Fruit fly (Drosophila melanogaster) whole organism, pupa: ENCODE measurements around the gene gammaTub23C.
A peak's percentile ranks its signal among the peaks of the same experiment; 100 is the strongest.

Source experiments
- CG10348 ChIP-seq: fragments of 200-800 bp; sonication (Bioruptor generic); IDR thresholded peaks from 2 replicates; pipeline ENCODE4 v1.3.6; 2022; ENCODE audit warnings: missing biosample characterization, missing genetic modification characterization
- CG12605 ChIP-seq: fragments of 200-800 bp; sonication (Bioruptor generic); IDR thresholded peaks from 2 replicates; pipeline ENCODE4 v1.3.6; 2022; ENCODE audit warnings: missing biosample characterization, missing genetic modification characterization
- CG13204 ChIP-seq: fragments of 200-800 bp; sonication (Bioruptor generic); optimal IDR thresholded peaks from 2 replicates; lab custom pipeline; 2018; ENCODE audit warnings: missing biosample characterization, mild to moderate bottlenecking, missing genetic modification characterization, moderate library complexity
- CG14655 ChIP-seq: fragments of 200-800 bp; sonication (Bioruptor generic); optimal IDR thresholded peaks from 3 replicates; lab custom pipeline; 2017; ENCODE audit warnings: mild to moderate bottlenecking, missing biosample characterization, missing genetic modification reagents, missing genetic modification characterization
- CG15710 ChIP-seq: fragments of 200-800 bp; sonication (Bioruptor generic); optimal IDR thresholded peaks from 2 replicates; lab custom pipeline; 2018; ENCODE audit warnings: missing biosample characterization, mild to moderate bottlenecking, missing genetic modification characterization, moderate library complexity
- CG17806 ChIP-seq: fragments of 200-800 bp; sonication (Bioruptor generic); optimal IDR thresholded peaks from 2 replicates; lab custom pipeline; 2018; ENCODE audit warnings: missing biosample characterization, mild to moderate bottlenecking, missing genetic modification characterization, moderate library complexity
- CG32121 ChIP-seq: fragments of 200-800 bp; sonication (Bioruptor generic); IDR thresholded peaks from 2 replicates; pipeline ENCODE4 v1.3.6; 2022; ENCODE audit warnings: missing biosample characterization, missing genetic modification characterization
- CG34367 ChIP-seq: fragments of 200-800 bp; sonication (Bioruptor generic); optimal IDR thresholded peaks from 2 replicates; lab custom pipeline; 2018; ENCODE audit warnings: missing biosample characterization, mild to moderate bottlenecking, missing genetic modification characterization
- CG4496 ChIP-seq: fragments of 200-800 bp; sonication (Bioruptor generic); IDR thresholded peaks from 3 replicates; pipeline ENCODE4 v1.3.6; 2022; ENCODE audit warnings: missing biosample characterization, missing genetic modification characterization
- CG8159 ChIP-seq: fragments of 200-800 bp; sonication (Bioruptor generic); optimal IDR thresholded peaks from 3 replicates; lab custom pipeline; 2018; ENCODE audit warnings: missing biosample characterization, mild to moderate bottlenecking, missing genetic modification characterization, moderate library complexity
- CG8301 ChIP-seq: fragments of 200-800 bp; sonication (Bioruptor generic); optimal IDR thresholded peaks from 2 replicates; lab custom pipeline; 2018; ENCODE audit warnings: missing biosample characterization, mild to moderate bottlenecking, missing genetic modification characterization
- CG9948 ChIP-seq: fragments of 200-800 bp; sonication (Bioruptor generic); optimal IDR thresholded peaks from 2 replicates; lab custom pipeline; 2018; ENCODE audit warnings: missing biosample characterization, mild to moderate bottlenecking, missing genetic modification characterization, moderate library complexity
- D1 ChIP-seq: fragments of 200-800 bp; sonication (Bioruptor generic); optimal IDR thresholded peaks from 2 replicates; lab custom pipeline; 2018; ENCODE audit warnings: missing biosample characterization, mild to moderate bottlenecking, missing genetic modification characterization, moderate library complexity
- EcR ChIP-seq: fragments of 200-800 bp; sonication (Bioruptor generic); optimal IDR thresholded peaks from 3 replicates; lab custom pipeline; 2019; ENCODE audit warnings: missing biosample characterization, missing genetic modification characterization, mild to moderate bottlenecking, moderate library complexity, missing genetic modification reagents
- Ets98B ChIP-seq: fragments of 200-800 bp; sonication (Bioruptor generic); IDR thresholded peaks from 2 replicates; pipeline ENCODE4 v1.3.6; 2022; ENCODE audit warnings: missing biosample characterization, missing genetic modification characterization
- Pif1A ChIP-seq: fragments of 200-800 bp; sonication (Bioruptor generic); optimal IDR thresholded peaks from 3 replicates; lab custom pipeline; 2016; ENCODE audit warnings: missing biosample characterization, missing genetic modification characterization
- Pif1B ChIP-seq: fragments of 200-800 bp; sonication (Bioruptor generic); optimal IDR thresholded peaks from 3 replicates; lab custom pipeline; 2016; ENCODE audit warnings: missing biosample characterization, missing genetic modification characterization
- Snoo ChIP-seq: fragments of 200-800 bp; sonication (Bioruptor generic); optimal IDR thresholded peaks from 3 replicates; lab custom pipeline; 2017; ENCODE audit warnings: missing biosample characterization, mild to moderate bottlenecking, missing genetic modification characterization, inconsistent platforms
- fd96Ca ChIP-seq: fragments of 200-800 bp; sonication (Bioruptor generic); IDR thresholded peaks from 3 replicates; pipeline ENCODE4 v1.3.6; 2022; ENCODE audit warnings: missing biosample characterization, missing genetic modification characterization
- gl ChIP-seq: fragments of 200-800 bp; sonication (Bioruptor generic); optimal IDR thresholded peaks from 2 replicates; lab custom pipeline; 2018; ENCODE audit warnings: missing biosample characterization, mild to moderate bottlenecking, missing genetic modification characterization
- rn ChIP-seq: fragments of 200-800 bp; sonication (Bioruptor generic); IDR thresholded peaks from 2 replicates; pipeline ENCODE4 v1.3.6; 2022; ENCODE audit warnings: missing biosample characterization, missing genetic modification characterization

gammaTub23C gene

DNA sequence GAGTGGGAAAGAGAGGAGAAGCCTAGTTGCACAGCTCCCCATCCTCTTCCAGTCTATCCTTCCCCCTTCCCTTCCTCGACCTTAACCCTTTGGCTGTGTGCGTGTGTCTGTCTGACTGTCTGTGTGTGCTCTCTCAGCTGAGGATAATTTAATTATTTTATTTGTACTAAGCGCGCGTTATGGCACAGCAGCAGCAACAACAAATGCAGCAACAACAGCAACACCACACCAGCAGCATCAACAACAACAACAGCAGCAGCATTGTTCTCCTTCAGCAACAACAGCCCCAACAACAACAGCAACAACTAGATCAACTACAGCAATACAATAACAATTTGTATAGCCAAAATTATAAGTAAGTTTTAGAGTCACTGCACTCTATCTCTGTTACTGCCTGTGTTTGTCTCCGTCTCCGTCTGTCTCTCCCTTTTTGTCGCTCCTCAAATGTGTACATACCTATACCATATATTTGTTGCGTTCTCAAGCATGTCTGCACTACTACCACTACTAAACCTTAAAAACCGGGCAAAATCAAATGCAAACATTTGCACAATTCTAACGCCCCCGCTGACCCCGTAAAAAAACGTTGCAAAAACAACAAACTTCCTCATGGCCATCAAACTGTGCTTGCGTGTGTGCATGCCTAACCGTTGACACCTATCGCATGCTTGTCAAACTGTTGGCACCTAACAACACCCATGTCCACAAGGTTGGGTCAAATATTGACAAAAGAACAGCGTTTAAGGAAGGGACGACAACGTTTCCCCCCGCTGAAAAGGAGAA is 27.1 kb upstream of the gammaTub23C start:
- no peak for TF ChIP-seq CG15710 (tag; lab: Kevin White, UChicago)
- TF ChIP-seq CG4496 (GFP tag; lab: Robert Waterston, UW): no peak
- TF ChIP-seq CG34367 (tag; lab: Kevin White, UChicago): no peak
- TF ChIP-seq CG13204: no peak
- TF ChIP-seq CG17806: no peak
- no peak for TF ChIP-seq CG10348 (GFP tag; lab: Robert Waterston, UW)

DNA sequence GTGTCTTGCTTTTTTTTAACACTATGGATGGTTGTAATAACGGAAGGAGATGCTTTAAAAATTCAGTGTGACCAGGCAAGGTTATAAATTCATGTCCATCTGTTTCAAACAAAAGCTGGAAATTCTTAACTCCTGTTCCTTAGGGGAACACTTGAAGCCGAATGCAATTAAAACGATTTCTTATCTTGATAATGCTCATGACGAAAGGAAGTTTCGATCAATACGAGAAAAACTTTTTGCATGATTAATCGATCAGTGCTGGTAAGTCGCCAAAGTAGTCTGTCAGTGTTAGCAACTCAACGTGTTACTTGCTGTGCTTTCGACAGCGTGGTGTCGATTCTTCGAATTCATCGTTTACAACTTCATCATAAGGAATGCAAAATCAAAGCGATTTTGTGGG is 18.2 kb upstream of the gammaTub23C start, which contains the start of gene Rbp9:
Rbp9 (plus strand) TSS at position 291 of the 400 bp plus-strand sequence.
- no peak for TF ChIP-seq Snoo
- TF ChIP-seq CG10348 (GFP tag; lab: Robert Waterston, UW): no peak
- no peak for TF ChIP-seq CG8159 (tag; lab: Kevin White, UChicago)
- no peak for TF ChIP-seq CG17806
- TF ChIP-seq fd96Ca: no peak
- TF ChIP-seq CG9948 (tag; lab: Kevin White, UChicago): no peak
- TF ChIP-seq D1 (tag; lab: Kevin White, UChicago): no peak
- TF ChIP-seq CG15710 (tag; lab: Kevin White, UChicago): no peak
- no peak for TF ChIP-seq CG32121
- TF ChIP-seq, all 21 proteins: peak for 0

DNA sequence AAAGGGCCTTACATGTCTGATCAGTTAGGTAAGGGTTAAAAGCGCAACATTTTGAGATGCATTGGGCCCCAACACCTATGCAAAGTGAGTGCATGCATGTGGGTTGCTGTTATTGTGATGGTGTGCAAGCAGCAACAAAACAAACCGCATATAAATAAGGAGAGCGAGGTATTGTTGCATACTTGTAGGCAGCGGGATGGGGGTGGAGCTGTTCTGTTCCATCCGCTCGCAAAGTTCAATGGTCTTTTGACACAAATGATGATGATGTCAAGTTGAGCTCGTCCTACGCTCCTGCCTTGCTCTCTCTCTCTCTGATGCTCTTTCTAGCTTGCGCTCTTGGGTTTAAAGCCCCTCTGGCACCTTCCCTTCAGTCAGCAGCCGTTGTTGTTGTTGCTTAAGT is 17.0 kb upstream of the gammaTub23C start:
- TF ChIP-seq fd96Ca (peak; percentile 38; the same call in 1 of the 3 replicates), CG34367 (tag; lab: Kevin White, UChicago) (no peak), CG14655 (GFP tag; lab: Kevin White, UChicago) (no peak), CG4496 (GFP tag; lab: Robert Waterston, UW) (peak; percentile 66; the same call in 2 of the 3 replicates), CG13204 (peak; percentile 18), EcR (peak; percentile 97), CG8159 (tag; lab: Kevin White, UChicago) (no peak), CG12605 (no peak), Snoo (peak; percentile 19)
- TF ChIP-seq, all 21 proteins: peak for 5

DNA sequence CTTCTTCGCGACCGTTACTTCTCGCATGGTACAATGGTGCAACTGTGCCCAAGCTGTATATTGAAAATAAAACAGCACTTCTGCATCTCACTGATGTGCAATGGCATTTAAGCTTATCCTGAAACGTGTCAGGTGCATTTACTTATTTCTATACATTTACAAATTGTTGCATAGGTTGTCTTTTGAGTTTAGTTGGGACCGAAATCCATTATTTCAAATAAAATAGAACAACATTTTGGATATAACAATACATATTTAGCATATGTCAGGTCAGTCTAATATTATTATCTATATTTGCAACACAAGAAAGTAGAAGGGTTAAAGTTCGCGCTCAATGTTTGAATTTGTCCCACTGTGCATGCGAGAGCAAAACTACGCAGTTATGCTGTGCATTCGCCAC is 16.3 kb upstream of the gammaTub23C start:
- TF ChIP-seq Ets98B (GFP tag; lab: Robert Waterston, UW) (no peak), CG17806 (peak; percentile 52), CG8301 (peak; percentile 65), Pif1A (GFP tag; lab: Kevin White, UChicago) (peak; percentile 56), CG9948 (tag; lab: Kevin White, UChicago) (peak; percentile 67), CG8159 (tag; lab: Kevin White, UChicago) (peak; percentile 74), CG12605 (no peak), D1 (tag; lab: Kevin White, UChicago) (peak; percentile 1), Snoo (no peak), CG34367 (tag; lab: Kevin White, UChicago) (peak; percentile 57), CG15710 (tag; lab: Kevin White, UChicago) (peak; percentile 62), fd96Ca (0 out of 3 replicates have a peak, but pooled peaks have one; percentile 28), CG4496 (GFP tag; lab: Robert Waterston, UW) (no peak), EcR (no peak), CG14655 (GFP tag; lab: Kevin White, UChicago) (peak; percentile 77)

DNA sequence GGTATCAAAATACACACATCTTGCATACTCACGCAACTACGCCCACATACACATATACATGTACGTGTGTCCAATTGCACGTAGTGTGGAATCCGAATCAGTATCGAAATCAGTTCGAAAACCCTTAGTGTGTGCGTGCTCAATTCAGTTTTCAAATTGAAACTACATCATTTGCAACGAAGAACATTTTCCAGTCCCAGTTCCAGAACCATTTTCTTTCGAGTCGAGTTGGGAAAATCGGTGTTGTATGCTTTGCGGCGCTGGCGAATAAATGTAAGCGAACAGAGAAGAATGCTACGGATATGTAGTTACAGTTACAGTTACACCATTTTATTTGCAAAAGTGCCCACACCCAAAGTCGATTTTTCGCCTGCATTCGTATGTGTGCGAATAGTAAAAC is 15.7 kb upstream of the gammaTub23C start:
- TF ChIP-seq D1 (tag; lab: Kevin White, UChicago): no peak
- no peak for TF ChIP-seq Ets98B (GFP tag; lab: Robert Waterston, UW)
- no peak for TF ChIP-seq Pif1B (GFP tag; lab: Kevin White, UChicago)
- no peak for TF ChIP-seq EcR
- TF ChIP-seq CG14655 (GFP tag; lab: Kevin White, UChicago): no peak
- no peak for TF ChIP-seq CG10348 (GFP tag; lab: Robert Waterston, UW)
- no peak for TF ChIP-seq CG12605
- TF ChIP-seq CG34367 (tag; lab: Kevin White, UChicago): no peak
- no peak for TF ChIP-seq gl (tag; lab: Kevin White, UChicago)
- TF ChIP-seq Pif1A (GFP tag; lab: Kevin White, UChicago): no peak
- no peak for TF ChIP-seq rn
- no peak for TF ChIP-seq CG17806
- TF ChIP-seq CG13204: no peak
- no peak for TF ChIP-seq CG15710 (tag; lab: Kevin White, UChicago)
- TF ChIP-seq CG32121: no peak
- TF ChIP-seq Snoo: no peak
- TF ChIP-seq CG8159 (tag; lab: Kevin White, UChicago): no peak
- no peak for TF ChIP-seq CG9948 (tag; lab: Kevin White, UChicago)
- TF ChIP-seq CG8301: no peak
- TF ChIP-seq CG4496 (GFP tag; lab: Robert Waterston, UW): no peak

DNA sequence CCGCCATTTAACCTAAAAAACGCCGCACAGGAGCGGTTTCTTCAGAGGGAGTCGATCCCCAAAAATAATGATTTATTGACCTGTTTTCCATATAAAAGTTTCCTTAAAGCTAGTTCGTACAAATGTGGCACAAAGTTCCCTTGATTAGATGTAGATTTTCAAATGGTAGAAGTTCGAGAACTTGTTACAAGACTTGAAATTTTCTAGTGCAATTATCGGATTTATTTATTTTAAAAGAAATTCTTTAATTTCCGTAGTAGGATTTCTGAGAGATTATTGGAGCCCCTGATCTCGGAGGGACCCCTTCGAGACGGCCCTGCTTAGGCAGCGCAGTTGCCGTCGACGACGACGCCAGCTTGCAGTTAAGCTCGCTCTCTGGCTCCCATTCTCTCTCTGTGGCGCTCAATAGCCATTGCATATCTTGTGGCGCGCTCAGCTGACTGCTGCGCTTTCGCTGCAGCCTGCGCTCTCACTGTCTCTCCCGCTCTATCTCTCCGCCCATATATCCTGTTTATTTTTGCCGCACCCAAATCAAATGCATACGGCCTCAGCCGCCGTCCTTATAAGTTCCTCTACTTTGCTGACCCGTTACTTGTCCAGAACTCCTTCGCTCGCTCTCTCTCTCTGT is 15.0 kb upstream of the gammaTub23C start:
- TF ChIP-seq CG14655 (GFP tag; lab: Kevin White, UChicago) (peak; percentile 92), CG12605 (peak; percentile 54), CG34367 (tag; lab: Kevin White, UChicago) (peak; percentile 74), CG9948 (tag; lab: Kevin White, UChicago) (peak; percentile 87), Ets98B (GFP tag; lab: Robert Waterston, UW) (peak; percentile 80), Snoo (peak; percentile 94), CG8301 (peak; percentile 80), D1 (tag; lab: Kevin White, UChicago) (peak; percentile 34), CG10348 (GFP tag; lab: Robert Waterston, UW) (peak; percentile 77), CG8159 (tag; lab: Kevin White, UChicago) (peak; percentile 93), CG13204 (peak; percentile 48), Pif1A (GFP tag; lab: Kevin White, UChicago) (peak; percentile 89), EcR (no peak), fd96Ca (peak; percentile 85), rn (peak; percentile 77), CG32121 (peak; percentile 83), gl (tag; lab: Kevin White, UChicago) (peak; percentile 14), CG4496 (GFP tag; lab: Robert Waterston, UW) (peak; percentile 86), CG15710 (tag; lab: Kevin White, UChicago) (peak; percentile 91), CG17806 (peak; percentile 84), Pif1B (GFP tag; lab: Kevin White, UChicago) (peak; percentile 82)
